Fruit fly (Drosophila melanogaster) whole organism, embryonic: ENCODE results near the gene CG13482.
A peak's percentile ranks its signal among the peaks of the same experiment; 100 is the strongest.

ENCODE experiments used
- ATbp ChIP-seq: fragments of 200-800 bp; sonication (Bioruptor generic); optimal IDR thresholded peaks from 2 replicates; lab custom pipeline; 2017; ENCODE audit warnings: missing biosample characterization, mild to moderate bottlenecking, missing genetic modification characterization, missing genetic modification reagents
- Blimp-1 ChIP-seq: fragments of 200-800 bp; sonication (Bioruptor generic); optimal IDR thresholded peaks from 3 replicates; lab custom pipeline; 2018; ENCODE audit warnings: missing biosample characterization, missing genetic modification characterization, mild to moderate bottlenecking, moderate library complexity, missing genetic modification reagents
- CG10654 ChIP-seq: fragments of 200-800 bp; sonication (Bioruptor generic); optimal IDR thresholded peaks from 2 replicates; lab custom pipeline; 2016; ENCODE audit warnings: missing biosample characterization, missing genetic modification characterization
- CG12219 ChIP-seq: fragments of 200-800 bp; sonication (Bioruptor generic); optimal IDR thresholded peaks from 3 replicates; lab custom pipeline; 2018; ENCODE audit warnings: missing biosample characterization, mild to moderate bottlenecking, missing genetic modification characterization
- CG12942 ChIP-seq: fragments of 200-800 bp; sonication (Bioruptor generic); optimal IDR thresholded peaks from 3 replicates; lab custom pipeline; 2016; ENCODE audit warnings: missing biosample characterization, missing genetic modification characterization
- CG13123 ChIP-seq: fragments of 200-800 bp; sonication (Bioruptor generic); optimal IDR thresholded peaks from 2 replicates; lab custom pipeline; 2016; ENCODE audit warnings: missing biosample characterization, missing genetic modification characterization
- CG13894 ChIP-seq: fragments of 200-800 bp; sonication (Bioruptor generic); optimal IDR thresholded peaks from 3 replicates; lab custom pipeline; 2018; ENCODE audit warnings: missing biosample characterization, mild to moderate bottlenecking, missing genetic modification characterization, moderate library complexity
- CG15696 ChIP-seq: fragments of 200-800 bp; sonication (Bioruptor generic); optimal IDR thresholded peaks from 2 replicates; lab custom pipeline; 2019; ENCODE audit warnings: missing biosample characterization, mild to moderate bottlenecking, missing genetic modification characterization, moderate library complexity
- CG1602 ChIP-seq: fragments of 200-800 bp; sonication (Bioruptor generic); optimal IDR thresholded peaks from 3 replicates; lab custom pipeline; 2016; ENCODE audit warnings: missing biosample characterization, missing genetic modification characterization
- CG1647 ChIP-seq: fragments of 200-800 bp; sonication (Bioruptor generic); optimal IDR thresholded peaks from 3 replicates; lab custom pipeline; 2016; ENCODE audit warnings: missing biosample characterization, missing genetic modification characterization
- CG16863 ChIP-seq: fragments of 200-800 bp; sonication (Bioruptor generic); optimal IDR thresholded peaks from 3 replicates; lab custom pipeline; 2016; ENCODE audit warnings: missing biosample characterization, missing genetic modification characterization
- CG1832 ChIP-seq: fragments of 200-800 bp; sonication (Bioruptor generic); optimal IDR thresholded peaks from 2 replicates; lab custom pipeline; 2017; ENCODE audit warnings: missing biosample characterization, mild to moderate bottlenecking, missing genetic modification characterization, inconsistent platforms
- CG31224 ChIP-seq: fragments of 200-800 bp; sonication (Bioruptor generic); IDR thresholded peaks from 2 replicates; pipeline ENCODE4 v1.3.6; 2022; ENCODE audit warnings: missing biosample characterization, missing genetic modification characterization
- CG31388 ChIP-seq: fragments of 200-800 bp; sonication (Bioruptor generic); optimal IDR thresholded peaks from 2 replicates; lab custom pipeline; 2016; ENCODE audit warnings: missing biosample characterization, missing genetic modification characterization
- CG31441 ChIP-seq: fragments of 200-800 bp; sonication (Bioruptor generic); IDR thresholded peaks from 2 replicates; pipeline ENCODE4 v1.3.6; 2022; ENCODE audit warnings: missing biosample characterization, missing genetic modification characterization
- CG32772 ChIP-seq: fragments of 200-800 bp; sonication (Bioruptor generic); IDR thresholded peaks from 2 replicates; pipeline ENCODE4 v1.3.6; 2022; ENCODE audit warnings: missing biosample characterization, missing genetic modification characterization
- CG4282 ChIP-seq: fragments of 200-800 bp; sonication (Bioruptor generic); optimal IDR thresholded peaks from 2 replicates; lab custom pipeline; 2016; ENCODE audit warnings: missing biosample characterization, missing genetic modification characterization
- CG4328 ChIP-seq: fragments of 200-800 bp; sonication (Bioruptor generic); optimal IDR thresholded peaks from 3 replicates; lab custom pipeline; 2017; ENCODE audit warnings: missing biosample characterization, missing genetic modification reagents, missing genetic modification characterization
- CG4854 ChIP-seq: fragments of 200-800 bp; sonication (Bioruptor generic); optimal IDR thresholded peaks from 2 replicates; lab custom pipeline; 2016; ENCODE audit warnings: missing biosample characterization, missing genetic modification characterization, inconsistent platforms
- CG5953 ChIP-seq: fragments of 200-800 bp; sonication (Bioruptor generic); IDR thresholded peaks from 2 replicates; pipeline ENCODE4 v1.3.6; 2022; ENCODE audit warnings: missing biosample characterization, missing genetic modification characterization
- CG9797 ChIP-seq: fragments of 200-800 bp; sonication (Bioruptor generic); optimal IDR thresholded peaks from 3 replicates; lab custom pipeline; 2018; ENCODE audit warnings: missing biosample characterization, mild to moderate bottlenecking, missing genetic modification characterization
- CoRest ChIP-seq: fragments of 200-800 bp; sonication (Bioruptor generic); optimal IDR thresholded peaks from 3 replicates; lab custom pipeline; 2018; ENCODE audit warnings: missing biosample characterization, mild to moderate bottlenecking, missing genetic modification characterization, moderate library complexity
- Dad ChIP-seq: fragments of 200-800 bp; sonication (Bioruptor generic); optimal IDR thresholded peaks from 3 replicates; lab custom pipeline; 2016; ENCODE audit warnings: missing biosample characterization, missing genetic modification characterization
- Dek ChIP-seq: fragments of 200-800 bp; sonication (Bioruptor generic); optimal IDR thresholded peaks from 3 replicates; lab custom pipeline; 2019; ENCODE audit warnings: missing biosample characterization, mild to moderate bottlenecking, missing genetic modification characterization, moderate library complexity
- GATAe ChIP-seq: fragments of 200-800 bp; sonication (Bioruptor generic); conservative IDR thresholded peaks from 2 replicates; pipeline ENCODE4 v1.3.6; 2022; ENCODE audit warnings: missing biosample characterization, missing genetic modification characterization
- H2.0 ChIP-seq: fragments of 200-800 bp; sonication (Bioruptor generic); IDR thresholded peaks from 2 replicates; pipeline ENCODE4 v1.3.6; 2022; ENCODE audit warnings: missing biosample characterization, missing genetic modification characterization
- Lim3 ChIP-seq: fragments of 200-800 bp; sonication (Bioruptor generic); IDR thresholded peaks from 2 replicates; pipeline ENCODE4 v1.3.6; 2022; ENCODE audit warnings: missing biosample characterization, missing genetic modification characterization
- Max ChIP-seq: fragments of 200-800 bp; sonication (Bioruptor generic); optimal IDR thresholded peaks from 2 replicates; lab custom pipeline; 2016; ENCODE audit warnings: missing biosample characterization, mild to moderate bottlenecking, missing genetic modification characterization
- NK7.1 ChIP-seq: fragments of 200-800 bp; sonication (Bioruptor generic); optimal IDR thresholded peaks from 3 replicates; lab custom pipeline; 2016; ENCODE audit warnings: missing biosample characterization, missing genetic modification characterization
- Oli ChIP-seq: fragments of 200-800 bp; sonication (Bioruptor generic); optimal IDR thresholded peaks from 2 replicates; lab custom pipeline; 2018; ENCODE audit warnings: missing biosample characterization, mild to moderate bottlenecking, missing genetic modification characterization, moderate library complexity
- Sry-δ ChIP-seq: fragments of 200-800 bp; sonication (Bioruptor generic); optimal IDR thresholded peaks from 2 replicates; lab custom pipeline; 2016; ENCODE audit warnings: missing biosample characterization, missing genetic modification characterization
- Xbp1 ChIP-seq: fragments of 200-800 bp; sonication (Bioruptor generic); optimal IDR thresholded peaks from 3 replicates; lab custom pipeline; 2016; ENCODE audit warnings: missing biosample characterization, mild to moderate bottlenecking, missing genetic modification characterization
- ac ChIP-seq: fragments of 200-800 bp; sonication (Bioruptor generic); optimal IDR thresholded peaks from 3 replicates; lab custom pipeline; 2017; ENCODE audit warnings: missing biosample characterization, mild to moderate bottlenecking, missing genetic modification characterization
- chinmo ChIP-seq: fragments of 200-800 bp; sonication (Bioruptor generic); IDR thresholded peaks from 4 replicates; pipeline ENCODE4 v1.3.6; 2022; ENCODE audit warnings: missing biosample characterization, missing genetic modification characterization; ENCODE audit not compliant: partially characterized antibody
- dysf ChIP-seq: fragments of 200-800 bp; sonication (Bioruptor generic); IDR thresholded peaks from 3 replicates; pipeline ENCODE4 v1.3.6; 2022; ENCODE audit warnings: missing biosample characterization, missing genetic modification characterization
- gsb-n ChIP-seq: fragments of 200-800 bp; sonication (Bioruptor generic); optimal IDR thresholded peaks from 3 replicates; lab custom pipeline; 2018; ENCODE audit warnings: missing biosample characterization, mild to moderate bottlenecking, missing genetic modification characterization
- jigr1 ChIP-seq: fragments of 200-800 bp; sonication (Bioruptor generic); IDR thresholded peaks from 3 replicates; pipeline ENCODE4 v1.3.6; 2022; ENCODE audit warnings: missing biosample characterization, missing genetic modification characterization
- jing ChIP-seq: fragments of 200-800 bp; sonication (Bioruptor generic); optimal IDR thresholded peaks from 2 replicates; lab custom pipeline; 2018; ENCODE audit warnings: missing biosample characterization, mild to moderate bottlenecking, missing genetic modification characterization
- jumu ChIP-seq: fragments of 200-800 bp; sonication (Bioruptor generic); optimal IDR thresholded peaks from 3 replicates; lab custom pipeline; 2016; ENCODE audit warnings: missing biosample characterization, missing genetic modification characterization
- kay ChIP-seq: fragments of 200-800 bp; sonication (Bioruptor generic); optimal IDR thresholded peaks from 2 replicates; lab custom pipeline; 2016; ENCODE audit warnings: missing biosample characterization, missing genetic modification characterization
- lola ChIP-seq, 3 experiments: fragments of >200 bp in 2 of 3; fragments of 200-800 bp in 1 of 3; sonication (Bioruptor generic) in 1 of 3; optimal IDR thresholded peaks; 2 replicates each; lab custom pipeline; 2017 to 2019; ENCODE audit warnings: missing biosample characterization in 3 of 3, missing genetic modification characterization in 3 of 3, mild to moderate bottlenecking in 1 of 3, moderate library complexity in 1 of 3
- nmo ChIP-seq: fragments of 200-800 bp; sonication (Bioruptor generic); optimal IDR thresholded peaks from 2 replicates; lab custom pipeline; 2018; ENCODE audit warnings: missing biosample characterization, mild to moderate bottlenecking, missing genetic modification characterization, moderate library complexity
- onecut ChIP-seq: fragments of 200-800 bp; sonication (Bioruptor generic); IDR thresholded peaks from 2 replicates; pipeline ENCODE4 v1.3.6; 2022; ENCODE audit warnings: missing biosample characterization, missing genetic modification characterization
- peb ChIP-seq: fragments of 200-800 bp; sonication (Bioruptor generic); IDR thresholded peaks from 2 replicates; pipeline ENCODE4 v1.3.6; 2022; ENCODE audit warnings: missing biosample characterization, missing genetic modification characterization
- pita ChIP-seq: fragments of 200-800 bp; sonication (Bioruptor generic); optimal IDR thresholded peaks from 2 replicates; lab custom pipeline; 2017; ENCODE audit warnings: missing biosample characterization, mild to moderate bottlenecking, missing genetic modification characterization
- seq ChIP-seq: fragments of 200-800 bp; sonication (Bioruptor generic); IDR thresholded peaks from 2 replicates; pipeline ENCODE4 v1.3.6; 2022; ENCODE audit warnings: missing biosample characterization, missing genetic modification characterization
- tio ChIP-seq: fragments of 200-800 bp; sonication (Bioruptor generic); optimal IDR thresholded peaks from 2 replicates; lab custom pipeline; 2017; ENCODE audit warnings: missing biosample characterization, missing genetic modification characterization, inconsistent platforms
- tll ChIP-seq, 2 experiments: fragments of 200-800 bp in 1 of 2; fragments of >200 bp in 1 of 2; sonication (Bioruptor generic) in 1 of 2; optimal IDR thresholded peaks; 2 replicates each; lab custom pipeline; 2017 to 2019; ENCODE audit warnings: missing biosample characterization in 2 of 2, missing genetic modification characterization in 2 of 2, mild to moderate bottlenecking in 1 of 2, moderate library complexity in 1 of 2
- usp ChIP-seq: fragments of >200 bp; optimal IDR thresholded peaks from 2 replicates; lab custom pipeline; 2017; ENCODE audit warnings: missing biosample characterization, missing genetic modification characterization
- vfl ChIP-seq: fragments of 200-800 bp; sonication (Bioruptor generic); optimal IDR thresholded peaks from 2 replicates; lab custom pipeline; 2016; ENCODE audit warnings: missing biosample characterization, missing genetic modification characterization
- zen ChIP-seq: fragments of 200-800 bp; sonication (Bioruptor generic); optimal IDR thresholded peaks from 3 replicates; lab custom pipeline; 2018; ENCODE audit warnings: missing biosample characterization, mild to moderate bottlenecking, missing genetic modification characterization, moderate library complexity

CG13482 gene

dm6 chr3L:14338886-14339285, 9.7 kb downstream of the CG13482 start (continued):
- TF ChIP-seq CG5953 (GFP tag; lab: Robert Waterston, UW) (peak; percentile 46; the same call in 1 of the 2 replicates), GATAe (GFP tag; lab: Robert Waterston, UW) (no peak), H2.0 (GFP tag; lab: Robert Waterston, UW) (peak; percentile 65), CG4282 (GFP tag; lab: Kevin White, UChicago) (peak; percentile 50), seq (GFP tag; lab: Robert Waterston, UW) (peak; percentile 49; the same call in 1 of the 2 replicates), tio (peak; percentile 38), CG9797 (GFP tag; lab: Kevin White, UChicago) (no peak), CG32772 (GFP tag; lab: Robert Waterston, UW) (peak; percentile 61), CG13894 (no peak), dysf (GFP tag; lab: Robert Waterston, UW) (peak; percentile 74), onecut (peak; percentile 26; the same call in 1 of the 2 replicates), Xbp1 (GFP tag; lab: Kevin White, UChicago) (peak; percentile 70), CG10654 (GFP tag; lab: Kevin White, UChicago) (peak; percentile 25), Max (peak; percentile 15), CG1832 (GFP tag; lab: Kevin White, UChicago) (no peak), Dad (peak; percentile 52), tll (GFP tag; optimal IDR thresholded peaks at IDR 0.05; lab: Kevin White, UChicago) (no peak), usp (no peak), jumu (peak; percentile 77), nmo (GFP tag; lab: Kevin White, UChicago) (peak; percentile 78), lola (GFP tag; optimal IDR thresholded peaks at IDR 0.05; lab: Kevin White, UChicago) (peak in 1 of 3 experiments; percentile 39), pita (GFP tag; lab: Kevin White, UChicago) (no peak), zen (peak; percentile 80), chinmo (GFP tag; lab: Robert Waterston, UW) (no peak), peb (GFP tag; lab: Robert Waterston, UW) (no peak), NK7.1 (GFP tag; lab: Kevin White, UChicago) (peak; percentile 38), gsb-n (peak; percentile 48), CG31224 (GFP tag; lab: Robert Waterston, UW) (0 out of 2 replicates have a peak, but pooled peaks have one; percentile 22), kay (GFP tag; lab: Kevin White, UChicago) (no peak), CG15696 (tag; lab: Kevin White, UChicago) (peak; percentile 20), Blimp-1 (GFP tag; lab: Kevin White, UChicago) (peak; percentile 61), CG16863 (GFP tag; lab: Kevin White, UChicago) (peak; percentile 62), CG4854 (GFP tag; lab: Kevin White, UChicago) (peak; percentile 40), CG13123 (GFP tag; lab: Kevin White, UChicago) (peak; percentile 24), Oli (tag; lab: Kevin White, UChicago) (peak; percentile 70), Dek (tag; lab: Kevin White, UChicago) (no peak), jing (GFP tag; lab: Kevin White, UChicago) (peak; percentile 24), CoRest (tag; lab: Kevin White, UChicago) (peak; percentile 53), ac (GFP tag; lab: Kevin White, UChicago) (peak; percentile 39), CG12942 (GFP tag; lab: Kevin White, UChicago) (peak; percentile 64), CG31388 (peak; percentile 31), CG1647 (peak; percentile 51), jigr1 (GFP tag; lab: Robert Waterston, UW) (peak; percentile 49; the same call in 1 of the 3 replicates), CG12219 (GFP tag; lab: Kevin White, UChicago) (peak; percentile 58), Lim3 (no peak), CG31441 (peak; percentile 59), ATbp (GFP tag; lab: Kevin White, UChicago) (peak; percentile 56), CG4328 (GFP tag; lab: Kevin White, UChicago) (no peak), Sry-δ (GFP tag; lab: Kevin White, UChicago) (peak; percentile 35), vfl (GFP tag; lab: Kevin White, UChicago) (peak; percentile 21), CG1602 (GFP tag; lab: Kevin White, UChicago) (peak; percentile 57)
